Fruit fly (Drosophila melanogaster): Measurements from ENCODE around the gene Usp7.
A peak's percentile ranks its signal among the peaks of the same experiment; 100 is the strongest.

Usp7 gene

dm6 chrX:11999974-12000618 lies 28.7 kb downstream of the Usp7 start (continued):
- TF ChIP-seq Hr78 (GFP tag; optimal IDR thresholded peaks at IDR 0.05), result no peak
- peak; percentile 3 for TF ChIP-seq CG12391 (tag; optimal IDR thresholded peaks at IDR 0.05)
- peak; percentile 9 for TF ChIP-seq Blimp-1 (GFP tag; optimal IDR thresholded peaks at IDR 0.05)
- TF ChIP-seq Dad (GFP tag; optimal IDR thresholded peaks at IDR 0.05), result no peak
- no peak for TF ChIP-seq salm (tag; optimal IDR thresholded peaks at IDR 0.05)
- 0 out of 2 replicates have a peak, but pooled peaks have one; percentile 19 for TF ChIP-seq Drgx (GFP tag; IDR thresholded peaks at IDR 0.05)
- TF ChIP-seq Sox102F (GFP tag; optimal IDR thresholded peaks at IDR 0.05), result peak; percentile 48
- TF ChIP-seq Abd-B (GFP tag; optimal IDR thresholded peaks at IDR 0.05), result no peak
- TF ChIP-seq tup (GFP tag; optimal IDR thresholded peaks at IDR 0.05), result no peak
- TF ChIP-seq Med (GFP tag), result peak; percentile 70
- TF ChIP-seq sens-2 (GFP tag; IDR thresholded peaks at IDR 0.05), result 0 out of 2 replicates have a peak, but pooled peaks have one; percentile 18
- TF ChIP-seq ATbp (GFP tag; optimal IDR thresholded peaks at IDR 0.05), result peak; percentile 28
- no peak for TF ChIP-seq trem (tag; optimal IDR thresholded peaks at IDR 0.05)
- TF ChIP-seq CG34376 (GFP tag; optimal IDR thresholded peaks at IDR 0.05), result no peak
- 0 out of 3 replicates have a peak, but pooled peaks have one; percentile 46 for TF ChIP-seq ci (GFP tag; IDR thresholded peaks at IDR 0.05)
- TF ChIP-seq CG1603 (tag; optimal IDR thresholded peaks at IDR 0.05), result peak; percentile 37
- TF ChIP-seq CG31441 (GFP tag; IDR thresholded peaks at IDR 0.05), result 0 out of 2 replicates have a peak, but pooled peaks have one; percentile 12
- TF ChIP-seq PHDP (tag; optimal IDR thresholded peaks at IDR 0.05), result peak; percentile 20
- TF ChIP-seq dati (GFP tag; IDR thresholded peaks at IDR 0.05), result no peak
- peak; percentile 52 for TF ChIP-seq Xrp1 (GFP tag; IDR thresholded peaks at IDR 0.05)
- TF ChIP-seq CG4707 (GFP tag; optimal IDR thresholded peaks at IDR 0.05), result peak; percentile 40
- TF ChIP-seq CG17829 (tag; optimal IDR thresholded peaks at IDR 0.05), result no peak
- no peak for TF ChIP-seq ems (GFP tag; optimal IDR thresholded peaks at IDR 0.05)
- no peak for TF ChIP-seq unc-4 (GFP tag; IDR thresholded peaks at IDR 0.05; ENCODE audit: partially characterized antibody)
- TF ChIP-seq nom (GFP tag; optimal IDR thresholded peaks at IDR 0.05), result peak; percentile 25

- TF ChIP-seq Dref (GFP tag; IDR thresholded peaks at IDR 0.05), result no peak
- TF ChIP-seq CG1602 (GFP tag; optimal IDR thresholded peaks at IDR 0.05), result no peak
- TF ChIP-seq phol (tag; optimal IDR thresholded peaks at IDR 0.05), result peak; percentile 14
- no peak for TF ChIP-seq Hr39 (optimal IDR thresholded peaks at IDR 0.05)
- TF ChIP-seq CG7839 (tag; optimal IDR thresholded peaks at IDR 0.05), result no peak
- no peak for TF ChIP-seq Sox102F (GFP tag; optimal IDR thresholded peaks at IDR 0.05)
- no peak for TF ChIP-seq slp2 (GFP tag; optimal IDR thresholded peaks at IDR 0.05)
- TF ChIP-seq CG17912 (GFP tag; optimal IDR thresholded peaks at IDR 0.05), result no peak
- no peak for TF ChIP-seq CG1529 (GFP tag; optimal IDR thresholded peaks at IDR 0.05)
- no peak for TF ChIP-seq chn (GFP tag; optimal IDR thresholded peaks at IDR 0.05)
- TF ChIP-seq Hand (GFP tag; optimal IDR thresholded peaks at IDR 0.05), result no peak
- TF ChIP-seq HmgZ (tag; optimal IDR thresholded peaks at IDR 0.05), result no peak
- no peak for TF ChIP-seq CG3163 (GFP tag; optimal IDR thresholded peaks at IDR 0.05)
- TF ChIP-seq Hmr (GFP tag; optimal IDR thresholded peaks at IDR 0.05), result no peak
- TF ChIP-seq CG15514 (GFP tag; optimal IDR thresholded peaks at IDR 0.05), result peak; percentile 67
- peak; percentile 25 for TF ChIP-seq BEAF-32 (GFP tag; optimal IDR thresholded peaks at IDR 0.05)
- TF ChIP-seq NFAT (GFP tag; IDR thresholded peaks at IDR 0.05), result no peak
- TF ChIP-seq CG3847 (GFP tag; IDR thresholded peaks at IDR 0.05), result no peak
- no peak for TF ChIP-seq ftz-f1 (GFP tag; optimal IDR thresholded peaks at IDR 0.05)
- no peak for TF ChIP-seq schlank (tag; optimal IDR thresholded peaks at IDR 0.05)
- no peak for TF ChIP-seq NC2α (GFP tag; optimal IDR thresholded peaks at IDR 0.05)
- no peak for TF ChIP-seq CG1832 (GFP tag; optimal IDR thresholded peaks at IDR 0.05)
- TF ChIP-seq CG4424 (GFP tag; optimal IDR thresholded peaks at IDR 0.05), result no peak
- no peak for TF ChIP-seq pum (GFP tag; optimal IDR thresholded peaks at IDR 0.05)
- TF ChIP-seq Fer1 (GFP tag; optimal IDR thresholded peaks at IDR 0.05), result no peak
- TF ChIP-seq CG7987 (GFP tag; optimal IDR thresholded peaks at IDR 0.05), result no peak
Observed at dm6 chrX:11993279-11993678, 35.6 kb downstream of the Usp7 start.
